Worm (Caenorhabditis elegans) whole organism, L3 larva: ENCODE measurements around the gene Y53F4B.27.

ENCODE experiments used
- nhr-76 ChIP-seq: fragments of 150-350 bp; sonication (generic microtip); optimal IDR thresholded peaks from 5 replicates; lab custom pipeline; 2014; ENCODE audit warnings: missing biosample characterization, missing genetic modification characterization
- unc-62 ChIP-seq: fragments of 150-350 bp; sonication (generic microtip); optimal IDR thresholded peaks from 4 replicates; lab custom pipeline; 2014; ENCODE audit warnings: missing biosample characterization, missing genetic modification reagents, missing genetic modification characterization

- no peak for TF ChIP-seq nhr-76 (tag; lab: Kevin White, UChicago)
- no peak for TF ChIP-seq unc-62
These were observed 18.8 kb downstream of the Y53F4B.27 start, which contains the start of gene gst-26 for ce11 chrII:15164453-15164852.
